Worm (Caenorhabditis elegans) whole organism, midembryonic: ENCODE measurements around the gene srh-42.

ENCODE experiments used
- cog-1 ChIP-seq: sonication (generic microtip); optimal IDR thresholded peaks from 2 replicates; lab custom pipeline; 2016; ENCODE audit warnings: missing genetic modification characterization, missing compliant biosample characterization
- tab-1 ChIP-seq: fragments of 200-800 bp; sonication (Bioruptor generic); IDR thresholded peaks from 2 replicates; pipeline ENCODE4 v1.3.6; 2022; ENCODE audit warnings: missing genetic modification characterization, missing compliant biosample characterization

DNA sequence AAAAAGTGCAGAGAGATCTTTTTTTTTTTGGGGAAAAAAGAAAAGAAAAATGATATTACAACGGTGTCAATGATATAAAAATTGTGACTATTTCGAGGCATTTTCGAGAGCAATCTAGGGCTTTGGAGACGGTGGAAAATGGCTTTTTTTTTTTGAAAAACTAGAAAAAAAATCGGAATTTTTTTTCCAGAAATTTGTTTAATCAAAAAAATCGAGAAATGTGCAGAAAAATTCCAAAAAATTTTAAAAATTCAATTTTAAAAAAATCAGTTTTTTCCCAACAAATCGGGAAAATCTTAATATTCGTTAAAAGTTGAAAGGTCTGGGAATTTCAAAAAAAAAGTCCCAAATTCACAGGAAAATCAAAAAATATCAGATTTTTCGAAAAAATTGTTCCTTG, 32.1 kb downstream of the srh-42 start, which contains the start of gene Y54G11A.19:
- TF ChIP-seq tab-1 (GFP tag; lab: Robert Waterston, UW), result no peak
- no peak for TF ChIP-seq cog-1
